Fruit fly (Drosophila melanogaster): Measurements from ENCODE around the gene CG16721.
A peak's percentile ranks its signal among the peaks of the same experiment; 100 is the strongest.

CG16721 gene

dm6 chrX:5880139-5880924, 663 bp downstream of the CG16721 start (continued):
- TF ChIP-seq chinmo (GFP tag; IDR thresholded peaks at IDR 0.05; ENCODE audit: partially characterized antibody) (peak; percentile 58; the same call in 1 of the 4 replicates), chn (GFP tag; optimal IDR thresholded peaks at IDR 0.05) (peak; percentile 15), Sox102F (GFP tag; optimal IDR thresholded peaks at IDR 0.05) (peak; percentile 52), tx (GFP tag; optimal IDR thresholded peaks at IDR 0.05) (peak; percentile 24), B-H2 (GFP tag; optimal IDR thresholded peaks at IDR 0.05) (peak; percentile 31), Usf (GFP tag; optimal IDR thresholded peaks at IDR 0.05) (no peak), zen2 (GFP tag; IDR thresholded peaks at IDR 0.05; ENCODE audit: partially characterized antibody) (no peak), CG7839 (tag; optimal IDR thresholded peaks at IDR 0.05) (peak; percentile 65), CTCF (GFP tag; optimal IDR thresholded peaks at IDR 0.05) (peak; percentile 5), Mes4 (GFP tag; optimal IDR thresholded peaks at IDR 0.05) (no peak), maf-S (GFP tag; optimal IDR thresholded peaks at IDR 0.05) (no peak), Sox100B (GFP tag; optimal IDR thresholded peaks at IDR 0.05) (peak; percentile 33), Drgx (GFP tag; IDR thresholded peaks at IDR 0.05) (peak; percentile 86), hbn (GFP tag; IDR thresholded peaks at IDR 0.05; ENCODE audit: partially characterized antibody) (no peak), CG13624 (GFP tag; optimal IDR thresholded peaks at IDR 0.05) (peak; percentile 88), wek (GFP tag; optimal IDR thresholded peaks at IDR 0.05) (peak; percentile 30), sim (GFP tag; IDR thresholded peaks at IDR 0.05) (no peak), fd102C (GFP tag; optimal IDR thresholded peaks at IDR 0.05) (peak; percentile 8), CG4360 (GFP tag; IDR thresholded peaks at IDR 0.05) (peak; percentile 87), CG31388 (GFP tag; optimal IDR thresholded peaks at IDR 0.05) (no peak), lmd (GFP tag; IDR thresholded peaks at IDR 0.05) (peak; percentile 53; the same call in 1 of the 2 replicates), GATAe (GFP tag; conservative IDR thresholded peaks at IDR 0.05) (no peak), CG14050 (GFP tag; IDR thresholded peaks at IDR 0.05) (peak; percentile 23; the same call in 1 of the 3 replicates), CG12769 (tag; optimal IDR thresholded peaks at IDR 0.05) (peak; percentile 63), Stat92E (GFP tag; optimal IDR thresholded peaks at IDR 0.05) (no peak), run (tag; optimal IDR thresholded peaks at IDR 0.05) (no peak), CG2889 (GFP tag; IDR thresholded peaks at IDR 0.05) (no peak), CG9797 (GFP tag; optimal IDR thresholded peaks at IDR 0.05) (no peak), CG6791 (GFP tag; IDR thresholded peaks at IDR 0.05; ENCODE audit: partially characterized antibody) (no peak), bab2 (GFP tag; optimal IDR thresholded peaks at IDR 0.05) (peak; percentile 59), gcm (GFP tag; optimal IDR thresholded peaks at IDR 0.05) (peak; percentile 24), CG2875 (GFP tag; optimal IDR thresholded peaks at IDR 0.05) (peak; percentile 21), usp (GFP tag; optimal IDR thresholded peaks at IDR 0.05) (no peak), CG14667 (GFP tag; IDR thresholded peaks at IDR 0.05) (no peak), twi (tag; optimal IDR thresholded peaks at IDR 0.05) (peak; percentile 21), CG7786 (GFP tag; optimal IDR thresholded peaks at IDR 0.05) (peak; percentile 17), CG17385 (GFP tag; optimal IDR thresholded peaks at IDR 0.05) (peak; percentile 37), lab (GFP tag; optimal IDR thresholded peaks at IDR 0.05) (peak; percentile 69), Rx (GFP tag; IDR thresholded peaks at IDR 0.05) (0 out of 2 replicates have a peak, but pooled peaks have one; percentile 5), br (optimal IDR thresholded peaks at IDR 0.05) (no peak), CG18599 (GFP tag; optimal IDR thresholded peaks at IDR 0.05) (peak; percentile 71), CG1792 (GFP tag; optimal IDR thresholded peaks at IDR 0.05) (peak; percentile 38), Dbx (GFP tag; IDR thresholded peaks at IDR 0.05) (peak; percentile 33; the same call in 1 of the 3 replicates), gfzf (GFP tag; optimal IDR thresholded peaks at IDR 0.05) (no peak), CoRest (tag; optimal IDR thresholded peaks at IDR 0.05) (peak; percentile 49), org-1 (GFP tag; optimal IDR thresholded peaks at IDR 0.05) (peak; percentile 48), CG18262 (tag; optimal IDR thresholded peaks at IDR 0.05) (peak; percentile 55), CG17361 (GFP tag; IDR thresholded peaks at IDR 0.05) (peak; percentile 43; the same call in 2 of the 3 replicates), CG3407 (GFP tag; optimal IDR thresholded peaks at IDR 0.05) (no peak)
